Fruit fly (Drosophila melanogaster) whole organism, pupa: Measurements from ENCODE around the gene CG10516.

Source experiments
- CG10348 ChIP-seq: fragments of 200-800 bp; sonication (Bioruptor generic); IDR thresholded peaks from 2 replicates; pipeline ENCODE4 v1.3.6; 2022; ENCODE audit warnings: missing biosample characterization, missing genetic modification characterization
- CG12605 ChIP-seq: fragments of 200-800 bp; sonication (Bioruptor generic); IDR thresholded peaks from 2 replicates; pipeline ENCODE4 v1.3.6; 2022; ENCODE audit warnings: missing biosample characterization, missing genetic modification characterization
- CG13204 ChIP-seq: fragments of 200-800 bp; sonication (Bioruptor generic); optimal IDR thresholded peaks from 2 replicates; lab custom pipeline; 2018; ENCODE audit warnings: missing biosample characterization, mild to moderate bottlenecking, missing genetic modification characterization, moderate library complexity
- CG14655 ChIP-seq: fragments of 200-800 bp; sonication (Bioruptor generic); optimal IDR thresholded peaks from 3 replicates; lab custom pipeline; 2017; ENCODE audit warnings: mild to moderate bottlenecking, missing biosample characterization, missing genetic modification reagents, missing genetic modification characterization
- CG15710 ChIP-seq: fragments of 200-800 bp; sonication (Bioruptor generic); optimal IDR thresholded peaks from 2 replicates; lab custom pipeline; 2018; ENCODE audit warnings: missing biosample characterization, mild to moderate bottlenecking, missing genetic modification characterization, moderate library complexity
- CG17806 ChIP-seq: fragments of 200-800 bp; sonication (Bioruptor generic); optimal IDR thresholded peaks from 2 replicates; lab custom pipeline; 2018; ENCODE audit warnings: missing biosample characterization, mild to moderate bottlenecking, missing genetic modification characterization, moderate library complexity
- CG32121 ChIP-seq: fragments of 200-800 bp; sonication (Bioruptor generic); IDR thresholded peaks from 2 replicates; pipeline ENCODE4 v1.3.6; 2022; ENCODE audit warnings: missing biosample characterization, missing genetic modification characterization
- CG34367 ChIP-seq: fragments of 200-800 bp; sonication (Bioruptor generic); optimal IDR thresholded peaks from 2 replicates; lab custom pipeline; 2018; ENCODE audit warnings: missing biosample characterization, mild to moderate bottlenecking, missing genetic modification characterization
- CG4496 ChIP-seq: fragments of 200-800 bp; sonication (Bioruptor generic); IDR thresholded peaks from 3 replicates; pipeline ENCODE4 v1.3.6; 2022; ENCODE audit warnings: missing biosample characterization, missing genetic modification characterization
- CG8159 ChIP-seq: fragments of 200-800 bp; sonication (Bioruptor generic); optimal IDR thresholded peaks from 3 replicates; lab custom pipeline; 2018; ENCODE audit warnings: missing biosample characterization, mild to moderate bottlenecking, missing genetic modification characterization, moderate library complexity
- CG8301 ChIP-seq: fragments of 200-800 bp; sonication (Bioruptor generic); optimal IDR thresholded peaks from 2 replicates; lab custom pipeline; 2018; ENCODE audit warnings: missing biosample characterization, mild to moderate bottlenecking, missing genetic modification characterization
- CG9948 ChIP-seq: fragments of 200-800 bp; sonication (Bioruptor generic); optimal IDR thresholded peaks from 2 replicates; lab custom pipeline; 2018; ENCODE audit warnings: missing biosample characterization, mild to moderate bottlenecking, missing genetic modification characterization, moderate library complexity
- D1 ChIP-seq: fragments of 200-800 bp; sonication (Bioruptor generic); optimal IDR thresholded peaks from 2 replicates; lab custom pipeline; 2018; ENCODE audit warnings: missing biosample characterization, mild to moderate bottlenecking, missing genetic modification characterization, moderate library complexity
- EcR ChIP-seq: fragments of 200-800 bp; sonication (Bioruptor generic); optimal IDR thresholded peaks from 3 replicates; lab custom pipeline; 2019; ENCODE audit warnings: missing biosample characterization, missing genetic modification characterization, mild to moderate bottlenecking, moderate library complexity, missing genetic modification reagents
- Ets98B ChIP-seq: fragments of 200-800 bp; sonication (Bioruptor generic); IDR thresholded peaks from 2 replicates; pipeline ENCODE4 v1.3.6; 2022; ENCODE audit warnings: missing biosample characterization, missing genetic modification characterization
- Pif1A ChIP-seq: fragments of 200-800 bp; sonication (Bioruptor generic); optimal IDR thresholded peaks from 3 replicates; lab custom pipeline; 2016; ENCODE audit warnings: missing biosample characterization, missing genetic modification characterization
- Pif1B ChIP-seq: fragments of 200-800 bp; sonication (Bioruptor generic); optimal IDR thresholded peaks from 3 replicates; lab custom pipeline; 2016; ENCODE audit warnings: missing biosample characterization, missing genetic modification characterization
- Snoo ChIP-seq: fragments of 200-800 bp; sonication (Bioruptor generic); optimal IDR thresholded peaks from 3 replicates; lab custom pipeline; 2017; ENCODE audit warnings: missing biosample characterization, mild to moderate bottlenecking, missing genetic modification characterization, inconsistent platforms
- fd96Ca ChIP-seq: fragments of 200-800 bp; sonication (Bioruptor generic); IDR thresholded peaks from 3 replicates; pipeline ENCODE4 v1.3.6; 2022; ENCODE audit warnings: missing biosample characterization, missing genetic modification characterization
- gl ChIP-seq: fragments of 200-800 bp; sonication (Bioruptor generic); optimal IDR thresholded peaks from 2 replicates; lab custom pipeline; 2018; ENCODE audit warnings: missing biosample characterization, mild to moderate bottlenecking, missing genetic modification characterization
- rn ChIP-seq: fragments of 200-800 bp; sonication (Bioruptor generic); IDR thresholded peaks from 2 replicates; pipeline ENCODE4 v1.3.6; 2022; ENCODE audit warnings: missing biosample characterization, missing genetic modification characterization

Gene CG10516

DNA sequence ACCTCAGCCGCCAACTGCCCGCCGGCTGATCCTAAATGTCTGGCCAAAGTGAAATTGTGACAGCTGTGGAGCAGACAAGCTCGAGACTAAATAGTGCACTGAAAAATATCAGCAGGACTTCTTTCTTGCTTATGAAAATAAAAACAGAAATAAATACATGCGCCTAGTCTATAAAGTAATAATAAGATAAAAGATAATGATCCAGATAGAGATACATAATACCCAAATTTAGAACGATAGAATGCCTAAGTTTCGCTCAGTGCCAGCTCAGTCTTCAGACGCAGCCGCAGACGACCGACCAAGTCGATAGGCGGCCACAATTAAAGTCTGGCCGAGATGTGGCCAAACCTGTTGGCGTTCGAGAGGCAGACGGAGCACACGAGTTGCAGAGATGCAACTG is 27.2 kb upstream of the CG10516 start:
- peak; percentile 92 for TF ChIP-seq CG8301
- TF ChIP-seq fd96Ca = peak; percentile 91
- no peak for TF ChIP-seq D1
- TF ChIP-seq CG8159 (tag; lab: Kevin White, UChicago) = peak; percentile 86
- peak; percentile 83 for TF ChIP-seq CG34367 (tag; lab: Kevin White, UChicago)
- no peak for TF ChIP-seq EcR
- TF ChIP-seq CG4496 (GFP tag; lab: Robert Waterston, UW) = peak; percentile 97
- TF ChIP-seq Pif1A (GFP tag; lab: Kevin White, UChicago) = peak; percentile 78
- TF ChIP-seq CG17806 = no peak
- no peak for TF ChIP-seq gl (tag; lab: Kevin White, UChicago)
- TF ChIP-seq rn (GFP tag; lab: Robert Waterston, UW) = peak; percentile 88
- TF ChIP-seq CG14655 = peak; percentile 90
- peak; percentile 87 for TF ChIP-seq Pif1B (GFP tag; lab: Kevin White, UChicago)
- peak; percentile 95 for TF ChIP-seq CG32121 (GFP tag; lab: Robert Waterston, UW)
- peak; percentile 90 for TF ChIP-seq CG12605 (GFP tag; lab: Robert Waterston, UW)
- peak; percentile 81 for TF ChIP-seq CG10348 (GFP tag; lab: Robert Waterston, UW)
- TF ChIP-seq Snoo = peak; percentile 95
- peak; percentile 96 for TF ChIP-seq Ets98B (GFP tag; lab: Robert Waterston, UW)
- peak; percentile 68 for TF ChIP-seq CG13204
- peak; percentile 76 for TF ChIP-seq CG9948
- TF ChIP-seq CG15710 = peak; percentile 88

DNA sequence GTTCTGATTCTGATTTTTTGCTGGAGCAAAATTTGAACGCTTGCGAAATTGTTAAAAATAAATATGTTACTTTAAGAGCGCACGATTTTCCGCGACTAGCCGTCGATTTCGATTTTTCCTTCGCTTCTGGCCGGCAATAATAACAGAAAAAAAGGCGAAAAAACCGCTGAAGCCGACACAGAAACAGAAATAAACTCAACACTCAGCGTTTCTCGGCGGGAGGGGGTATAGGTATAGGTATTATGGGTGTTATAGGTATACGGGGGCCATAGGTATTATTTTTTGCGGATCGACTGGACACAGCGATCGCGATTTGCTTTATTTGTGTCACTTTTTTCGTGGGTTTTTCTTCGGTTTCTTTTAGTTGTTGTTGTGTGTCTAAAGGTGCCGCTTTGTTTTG is 15.7 kb upstream of the CG10516 start:
- TF ChIP-seq fd96Ca (peak; percentile 13; the same call in 1 of the 3 replicates), CG4496 (GFP tag; lab: Robert Waterston, UW) (no peak)
- TF ChIP-seq, all 21 proteins: peak for 1

DNA sequence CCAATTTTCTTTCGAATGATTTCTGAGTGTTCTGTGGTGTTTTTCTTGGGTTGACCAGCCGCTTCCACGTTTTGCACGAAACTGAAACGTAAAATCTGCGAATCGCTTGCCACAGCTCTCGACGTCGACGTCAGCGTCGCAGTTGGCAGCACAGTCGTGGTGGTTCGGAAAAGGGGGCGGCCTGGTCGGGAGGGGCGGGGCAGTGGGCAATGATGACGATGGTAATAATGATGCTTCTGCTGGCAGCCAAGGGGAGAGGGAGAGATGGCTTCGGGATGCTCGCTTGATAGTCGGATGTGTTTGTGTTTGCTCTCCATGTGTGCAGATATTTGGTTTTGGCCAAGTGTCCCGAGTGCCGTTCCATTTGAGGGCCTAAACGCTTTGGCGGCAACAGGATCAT is 15.1 kb upstream of the CG10516 start:
- peak; percentile 75 for TF ChIP-seq CG13204
- TF ChIP-seq CG14655 = no peak
- TF ChIP-seq gl (tag; lab: Kevin White, UChicago) = no peak
- peak; percentile 75 for TF ChIP-seq CG4496 (GFP tag; lab: Robert Waterston, UW)
- no peak for TF ChIP-seq Pif1A (GFP tag; lab: Kevin White, UChicago)
- TF ChIP-seq CG9948 = no peak
- TF ChIP-seq rn (GFP tag; lab: Robert Waterston, UW) = no peak
- TF ChIP-seq Ets98B (GFP tag; lab: Robert Waterston, UW) = no peak; the same call in 1 of the 2 replicates
- no peak for TF ChIP-seq D1
- TF ChIP-seq CG8159 (tag; lab: Kevin White, UChicago) = no peak
- TF ChIP-seq CG12605 (GFP tag; lab: Robert Waterston, UW) = peak; percentile 45; the same call in 1 of the 2 replicates
- peak; percentile 56 for TF ChIP-seq CG32121 (GFP tag; lab: Robert Waterston, UW)
- peak; percentile 28 for TF ChIP-seq EcR
- 0 out of 2 replicates have a peak, but pooled peaks have one; percentile 13 for TF ChIP-seq CG10348 (GFP tag; lab: Robert Waterston, UW)
- no peak for TF ChIP-seq CG34367 (tag; lab: Kevin White, UChicago)
- TF ChIP-seq Pif1B (GFP tag; lab: Kevin White, UChicago) = no peak
- TF ChIP-seq, all 21 proteins: peak for 6

DNA sequence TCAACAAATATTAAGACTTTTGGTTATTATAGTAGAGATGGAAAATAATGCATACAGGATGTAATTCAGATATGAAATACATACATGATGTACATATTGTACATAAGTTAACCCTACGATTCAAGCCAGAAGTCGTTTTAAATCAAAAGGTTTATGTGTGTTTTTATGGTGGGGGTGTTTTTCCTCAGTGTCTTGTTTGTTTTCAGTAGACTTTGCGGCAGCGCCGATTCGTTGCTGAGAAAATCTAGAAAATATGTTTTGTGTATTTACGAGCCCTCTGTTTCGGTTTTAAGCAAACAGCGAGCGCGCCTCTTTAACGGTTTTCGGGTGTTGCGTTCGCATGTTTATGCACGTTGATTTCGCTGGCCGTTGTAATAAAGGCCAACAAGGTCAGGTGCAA is 14.1 kb upstream of the CG10516 start:
- TF ChIP-seq CG12605 (GFP tag; lab: Robert Waterston, UW) = no peak
- no peak for TF ChIP-seq CG9948
- TF ChIP-seq EcR = no peak
- no peak for TF ChIP-seq CG8159 (tag; lab: Kevin White, UChicago)
- TF ChIP-seq CG10348 (GFP tag; lab: Robert Waterston, UW) = no peak
- TF ChIP-seq Pif1A (GFP tag; lab: Kevin White, UChicago) = no peak
- TF ChIP-seq CG8301 = no peak
- no peak for TF ChIP-seq gl (tag; lab: Kevin White, UChicago)
- no peak for TF ChIP-seq CG4496 (GFP tag; lab: Robert Waterston, UW)
- TF ChIP-seq CG34367 (tag; lab: Kevin White, UChicago) = no peak
- TF ChIP-seq CG17806 = no peak
- TF ChIP-seq D1 = no peak
- TF ChIP-seq, all 21 proteins: peak for 0

DNA sequence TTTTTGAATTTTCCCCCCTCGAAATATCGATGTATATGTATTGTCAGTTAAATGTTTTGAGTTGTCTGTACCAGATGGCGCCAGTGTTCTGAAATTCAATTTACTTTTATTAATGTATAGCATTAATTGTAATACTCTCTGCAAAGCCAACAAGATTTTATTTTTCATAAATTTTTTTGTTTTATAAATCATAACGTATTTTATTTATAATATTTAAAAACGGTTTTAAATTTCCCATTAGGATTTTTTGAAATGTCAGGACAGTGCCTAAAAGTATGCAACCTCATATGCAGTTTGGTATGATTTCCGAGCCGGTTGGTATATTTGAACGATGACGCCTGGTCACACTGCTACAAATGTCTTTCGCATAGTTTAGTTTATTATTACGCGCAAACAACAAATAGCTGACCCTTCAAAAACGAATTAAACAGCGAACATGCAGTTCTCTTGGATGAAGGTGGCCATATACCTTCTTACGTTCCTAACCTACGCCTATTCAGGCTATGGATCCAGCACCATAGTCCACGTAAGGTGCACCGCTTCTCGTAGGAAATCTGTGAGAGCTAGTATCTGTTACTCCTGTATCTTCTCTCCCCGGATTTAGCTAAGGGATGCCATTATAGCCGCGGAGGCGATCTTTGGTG is 13.1 kb upstream of the CG10516 start, which contains the start of the genes Pka-C3 and GXIVsPLA2:
Pka-C3 (minus strand) TSS at position 14 of the 644 bp plus-strand sequence.
GXIVsPLA2 (plus strand) TSS at position 313 of the 644 bp plus-strand sequence.
- TF ChIP-seq Ets98B (GFP tag; lab: Robert Waterston, UW) (no peak), D1 (peak; percentile 73)

DNA sequence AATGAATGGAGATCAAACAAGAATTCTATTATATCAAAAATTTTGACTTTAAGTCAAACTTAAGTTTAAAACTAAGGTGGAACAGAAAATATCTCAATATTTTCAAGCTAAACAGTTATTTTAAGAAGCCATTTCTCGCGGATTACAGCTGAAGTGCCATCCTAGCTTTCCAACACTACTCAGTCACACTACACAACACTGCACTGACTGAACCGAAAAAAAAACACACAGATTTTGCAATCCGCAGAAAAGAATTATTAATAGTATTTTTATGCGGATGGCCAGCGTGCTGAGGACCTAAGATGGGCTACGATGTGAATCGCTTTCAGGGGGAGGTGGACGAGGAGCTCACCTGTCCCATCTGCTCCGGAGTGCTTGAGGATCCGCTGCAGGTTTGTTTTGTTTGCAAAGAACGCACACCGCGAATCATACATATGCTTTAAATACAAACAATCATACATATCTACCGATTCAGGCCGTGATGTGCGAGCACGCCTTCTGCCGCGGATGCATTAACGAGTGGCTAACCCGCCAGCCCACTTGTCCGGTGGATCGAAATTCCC is 11.5 kb upstream of the CG10516 start, which contains the start of gene elgi:
elgi (plus strand) TSS at position 103 of the 563 bp plus-strand sequence.
- TF ChIP-seq Pif1A (GFP tag; lab: Kevin White, UChicago) = no peak
- TF ChIP-seq CG9948 = no peak
- TF ChIP-seq CG8301 = peak; percentile 22
- TF ChIP-seq CG8159 (tag; lab: Kevin White, UChicago) = no peak
- TF ChIP-seq rn (GFP tag; lab: Robert Waterston, UW) = no peak
- TF ChIP-seq fd96Ca = no peak
- no peak for TF ChIP-seq D1
- peak; percentile 29 for TF ChIP-seq gl (tag; lab: Kevin White, UChicago)
- TF ChIP-seq CG14655 = no peak
- peak; percentile 45 for TF ChIP-seq CG15710
- peak; percentile 2 for TF ChIP-seq CG17806
- peak; percentile 35 for TF ChIP-seq CG34367 (tag; lab: Kevin White, UChicago)
- no peak for TF ChIP-seq CG4496 (GFP tag; lab: Robert Waterston, UW)
- TF ChIP-seq CG10348 (GFP tag; lab: Robert Waterston, UW) = no peak
- peak; percentile 14 for TF ChIP-seq EcR
- no peak for TF ChIP-seq CG12605 (GFP tag; lab: Robert Waterston, UW)
- TF ChIP-seq CG32121 (GFP tag; lab: Robert Waterston, UW) = no peak
- peak; percentile 64 for TF ChIP-seq Pif1B (GFP tag; lab: Kevin White, UChicago)
- TF ChIP-seq Snoo = peak; percentile 52
- no peak for TF ChIP-seq CG13204
- peak; percentile 13; the same call in 1 of the 2 replicates for TF ChIP-seq Ets98B (GFP tag; lab: Robert Waterston, UW)
